Worm (Caenorhabditis elegans) whole organism, L4/young adult: ENCODE results near the gene R02F2.7.

Experiments used
- W03F9.2 ChIP-seq: fragments of 150-350 bp; optimal IDR thresholded peaks from 2 replicates; lab custom pipeline; 2014; ENCODE audit warnings: missing biosample characterization, missing genetic modification characterization
- dao-5 ChIP-seq: sonication (generic microtip); optimal IDR thresholded peaks from 2 replicates; lab custom pipeline; 2016; ENCODE audit warnings: missing genotype, missing genetic modification characterization, moderate library complexity, missing compliant biosample characterization

DNA sequence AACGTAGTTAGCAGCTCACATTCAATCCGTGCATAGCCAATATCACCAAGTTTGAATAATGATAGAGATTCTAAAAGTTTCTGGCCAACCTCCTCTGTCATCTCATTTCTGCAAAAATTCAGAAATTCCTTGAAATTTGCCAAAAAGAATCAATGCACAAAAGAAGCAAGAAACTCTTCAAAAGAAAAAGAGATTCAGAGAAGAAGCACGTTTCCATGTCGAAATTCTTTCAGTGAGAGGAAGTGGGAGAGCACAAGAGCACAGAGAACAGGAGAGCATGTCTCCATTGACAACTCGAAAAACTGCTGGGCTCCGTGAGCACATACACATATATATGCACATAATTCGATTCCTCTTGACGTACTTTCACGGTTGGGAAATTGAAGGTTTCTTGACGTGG lies 33.9 kb upstream of the R02F2.7 start, which contains the start of gene nekl-4:
- TF ChIP-seq dao-5 = no peak
- no peak for TF ChIP-seq W03F9.2 (tag; lab: Kevin White, UChicago)
